Fruit fly (Drosophila melanogaster) whole organism, prepupa: ENCODE measurements around the gene CG10164.

Experiments
- CG8319 ChIP-seq: fragments of 200-800 bp; sonication (Bioruptor generic); optimal IDR thresholded peaks from 3 replicates; lab custom pipeline; 2016; ENCODE audit warnings: missing biosample characterization, missing genetic modification characterization
- OdsH ChIP-seq: fragments of 200-800 bp; sonication (Bioruptor generic); optimal IDR thresholded peaks from 3 replicates; lab custom pipeline; 2016; ENCODE audit warnings: missing biosample characterization, missing genetic modification characterization
- dsx ChIP-seq: fragments of 200-800 bp; optimal IDR thresholded peaks from 3 replicates; lab custom pipeline; 2019; ENCODE audit warnings: missing biosample characterization, mild to moderate bottlenecking, missing genetic modification characterization, moderate library complexity; ENCODE audit not compliant: poor library complexity, severe bottlenecking

DNA sequence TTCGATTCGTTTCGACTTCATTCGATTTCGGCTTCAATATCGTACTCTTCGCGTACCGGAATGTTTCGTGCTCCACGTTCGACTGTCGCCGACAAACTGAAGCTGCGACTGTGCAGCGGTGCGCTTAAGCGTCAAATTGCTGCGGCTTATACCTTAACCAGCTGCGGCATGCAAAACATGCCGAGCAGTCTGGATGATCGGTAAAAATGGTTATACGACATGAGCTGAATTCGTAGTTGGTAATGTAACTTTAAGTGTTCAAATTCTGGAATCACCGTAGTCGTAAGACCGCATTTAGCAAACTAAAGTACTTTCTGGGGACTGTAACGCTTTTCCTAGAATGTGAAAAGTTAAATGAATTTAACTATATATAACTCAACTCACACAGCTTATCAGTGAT lies 25.9 kb downstream of the CG10164 start, which contains the start of gene CG10175:
- TF ChIP-seq dsx (GFP tag; lab: Kevin White, UChicago) (no peak), OdsH (GFP tag; lab: Kevin White, UChicago) (no peak), CG8319 (GFP tag; lab: Kevin White, UChicago) (no peak)
